Worm (Caenorhabditis elegans) whole organism, late embryonic: ENCODE results near the gene lin-24.

Experiments used
- C38D4.7 ChIP-seq: fragments of 200-800 bp; sonication (Bioruptor generic); optimal IDR thresholded peaks from 2 replicates; lab custom pipeline; 2018; ENCODE audit warnings: mild to moderate bottlenecking, missing genetic modification characterization, moderate library complexity, missing compliant biosample characterization
- F13H6.1 ChIP-seq: sonication (generic microtip); optimal IDR thresholded peaks from 2 replicates; lab custom pipeline; 2016; ENCODE audit warnings: missing genetic modification characterization, missing compliant biosample characterization
- T23F11.4 ChIP-seq: fragments of 200-800 bp; sonication (Bioruptor generic); optimal IDR thresholded peaks from 2 replicates; lab custom pipeline; 2018; ENCODE audit warnings: mild to moderate bottlenecking, missing genetic modification characterization, missing compliant biosample characterization
- ahr-1 ChIP-seq: sonication (generic microtip); optimal IDR thresholded peaks from 2 replicates; lab custom pipeline; 2016; ENCODE audit warnings: missing genetic modification characterization, missing compliant biosample characterization
- ama-1 ChIP-seq: fragments of 150-350 bp; optimal IDR thresholded peaks from 2 replicates; lab custom pipeline; 2014
- ceh-14 ChIP-seq: sonication (generic microtip); optimal IDR thresholded peaks from 2 replicates; lab custom pipeline; 2016; ENCODE audit warnings: missing genotype, missing genetic modification characterization, missing compliant biosample characterization
- ceh-18 ChIP-seq: sonication (generic microtip); optimal IDR thresholded peaks from 2 replicates; lab custom pipeline; 2016; ENCODE audit warnings: missing genetic modification characterization, missing compliant biosample characterization
- ceh-30 ChIP-seq: fragments of 150-350 bp; optimal IDR thresholded peaks from 2 replicates; lab custom pipeline; 2014; ENCODE audit warnings: missing biosample characterization, missing genetic modification characterization
- che-1 ChIP-seq: sonication (generic microtip); optimal IDR thresholded peaks from 2 replicates; lab custom pipeline; 2016; ENCODE audit warnings: mild to moderate bottlenecking, missing genetic modification characterization, missing compliant biosample characterization
- dmd-4 ChIP-seq: sonication (generic microtip); optimal IDR thresholded peaks from 2 replicates; lab custom pipeline; 2016; ENCODE audit warnings: borderline replicate concordance, missing genetic modification characterization, missing compliant biosample characterization
- elt-2 ChIP-seq: sonication (generic microtip); optimal IDR thresholded peaks from 2 replicates; lab custom pipeline; 2016; ENCODE audit warnings: missing genetic modification reagents, missing genetic modification characterization, missing compliant biosample characterization
- eyg-1 ChIP-seq: sonication (generic microtip); optimal IDR thresholded peaks from 2 replicates; lab custom pipeline; 2016; ENCODE audit warnings: missing genotype, missing genetic modification characterization, missing compliant biosample characterization
- fax-1 ChIP-seq: sonication (generic microtip); optimal IDR thresholded peaks from 2 replicates; lab custom pipeline; 2016; ENCODE audit warnings: missing genotype, missing genetic modification characterization, missing compliant biosample characterization
- fkh-6 ChIP-seq: sonication (generic microtip); optimal IDR thresholded peaks from 2 replicates; lab custom pipeline; 2016; ENCODE audit warnings: missing genetic modification characterization, missing compliant biosample characterization
- gmeb-2 ChIP-seq: sonication (generic microtip); optimal IDR thresholded peaks from 2 replicates; lab custom pipeline; 2016; ENCODE audit warnings: missing genetic modification characterization, inconsistent platforms, missing compliant biosample characterization
- hlh-13 ChIP-seq: fragments of 200-800 bp; sonication (Bioruptor generic); optimal IDR thresholded peaks from 2 replicates; lab custom pipeline; 2018; ENCODE audit warnings: mild to moderate bottlenecking, missing genetic modification characterization, missing compliant biosample characterization
- hlh-30 ChIP-seq: sonication (generic microtip); optimal IDR thresholded peaks from 2 replicates; lab custom pipeline; 2017; ENCODE audit warnings: antibody characterized with exemption, missing genetic modification characterization, missing compliant biosample characterization; ENCODE audit not compliant: insufficient read depth
- hlh-8 ChIP-seq: sonication (generic microtip); optimal IDR thresholded peaks from 2 replicates; lab custom pipeline; 2016; ENCODE audit warnings: missing genotype, missing genetic modification characterization, missing compliant biosample characterization
- mec-3 ChIP-seq: sonication (generic microtip); optimal IDR thresholded peaks from 2 replicates; lab custom pipeline; 2016; ENCODE audit warnings: borderline replicate concordance, missing genetic modification characterization, missing compliant biosample characterization
- nfya-1 ChIP-seq: sonication (generic microtip); optimal IDR thresholded peaks from 2 replicates; lab custom pipeline; 2017; ENCODE audit warnings: missing genetic modification characterization, mild to moderate bottlenecking, missing compliant biosample characterization, antibody characterized with exemption, moderate library complexity
- nhr-232 ChIP-seq: sonication (generic microtip); optimal IDR thresholded peaks from 2 replicates; lab custom pipeline; 2016; ENCODE audit warnings: missing genetic modification characterization, missing compliant biosample characterization
- rnt-1 ChIP-seq: sonication (generic microtip); optimal IDR thresholded peaks from 2 replicates; lab custom pipeline; 2016; ENCODE audit warnings: missing genetic modification characterization, missing compliant biosample characterization
- sox-4 ChIP-seq: sonication (generic microtip); optimal IDR thresholded peaks from 2 replicates; lab custom pipeline; 2017; ENCODE audit warnings: mild to moderate bottlenecking, missing genetic modification characterization, inconsistent platforms, missing compliant biosample characterization
- syd-9 ChIP-seq: sonication (generic microtip); optimal IDR thresholded peaks from 2 replicates; lab custom pipeline; 2016; ENCODE audit warnings: mild to moderate bottlenecking, missing genetic modification characterization, moderate library complexity, missing compliant biosample characterization
- tbx-7 ChIP-seq: sonication (generic microtip); optimal IDR thresholded peaks from 2 replicates; lab custom pipeline; 2016; ENCODE audit warnings: missing genotype, missing genetic modification characterization, missing compliant biosample characterization
- ttx-3 ChIP-seq: sonication (generic microtip); optimal IDR thresholded peaks from 2 replicates; lab custom pipeline; 2016; ENCODE audit warnings: missing genetic modification reagents, missing genetic modification characterization, missing compliant biosample characterization
- unc-3 ChIP-seq, 2 experiments: fragments of 200-800 bp in 1 of 2; sonication (Bioruptor generic) in 1 of 2; sonication (generic microtip) in 1 of 2; conservative IDR thresholded peaks in 1 of 2; optimal IDR thresholded peaks in 1 of 2; 2 replicates each; pipeline versions ENCODE4 v1.3.6 to Lab custom; 2016 to 2022; ENCODE audit warnings: missing compliant biosample characterization in 2 of 2, missing genetic modification characterization in 2 of 2, missing genetic modification reagents in 1 of 2
- unc-42 ChIP-seq: sonication (generic microtip); optimal IDR thresholded peaks from 2 replicates; lab custom pipeline; 2016; ENCODE audit warnings: missing genotype, missing genetic modification characterization, missing compliant biosample characterization
- unc-55 ChIP-seq: sonication (generic microtip); optimal IDR thresholded peaks from 2 replicates; lab custom pipeline; 2017; ENCODE audit warnings: missing biosample characterization, missing genetic modification reagents, missing genetic modification characterization

Gene lin-24

ce11 chrIV:12110339-12110738 is 19.0 kb upstream of the lin-24 start, which contains the start of gene col-129:
Gene col-129 (minus strand): TSS chrIV:12110439.
- TF ChIP-seq ttx-3 (tag; lab: Kevin White, UChicago) = no peak
- no peak for TF ChIP-seq fkh-6 (tag; lab: Kevin White, UChicago)
- no peak for TF ChIP-seq mec-3
- TF ChIP-seq C38D4.7 = no peak
- no peak for TF ChIP-seq gmeb-2 (tag; lab: Kevin White, UChicago)
- no peak for TF ChIP-seq hlh-13 (GFP tag; lab: Kevin White, UChicago)
- TF ChIP-seq syd-9 (tag; lab: Kevin White, UChicago) = no peak
- TF ChIP-seq ceh-14 = no peak
- TF ChIP-seq fax-1 (tag; lab: Kevin White, UChicago) = no peak
- TF ChIP-seq F13H6.1 (tag; lab: Kevin White, UChicago) = no peak
- no peak for TF ChIP-seq unc-42 (tag; lab: Kevin White, UChicago)
- TF ChIP-seq ceh-30 (tag; lab: Kevin White, UChicago) = no peak
- no peak for TF ChIP-seq hlh-8
- TF ChIP-seq tbx-7 = no peak
- no peak for TF ChIP-seq T23F11.4 (GFP tag; lab: Kevin White, UChicago)
- TF ChIP-seq elt-2 = no peak
- no peak for TF ChIP-seq unc-3 (GFP tag; conservative IDR thresholded peaks at IDR 0.05; lab: Robert Waterston, UW)
- TF ChIP-seq unc-3 (tag; optimal IDR thresholded peaks at IDR 0.05; lab: Kevin White, UChicago) = no peak
- TF ChIP-seq hlh-30 (tag; lab: Kevin White, UChicago) = no peak
- no peak for TF ChIP-seq dmd-4 (tag; lab: Kevin White, UChicago)
- no peak for TF ChIP-seq nhr-232 (tag; lab: Kevin White, UChicago)
- TF ChIP-seq, all 69 proteins: peak for 0

DNA sequence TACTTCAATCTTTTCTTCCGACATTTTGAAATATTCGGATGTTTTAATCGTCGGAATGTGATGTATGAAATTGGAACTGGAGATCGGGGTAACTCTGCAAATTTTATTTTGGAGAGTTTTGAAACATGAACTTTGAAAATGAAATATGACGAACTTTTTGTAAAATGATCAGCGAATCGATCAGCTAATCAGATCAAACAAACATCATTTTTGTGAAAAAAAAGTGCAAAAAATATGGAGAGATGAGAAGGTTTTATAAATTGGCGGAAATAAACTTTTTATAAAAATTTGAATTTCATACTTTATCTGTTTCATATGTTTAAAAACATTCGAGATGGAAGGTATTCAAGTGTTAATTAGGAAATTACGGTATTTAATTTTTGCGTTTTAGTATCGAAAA is 17.8 kb upstream of the lin-24 start, which contains the start of gene dlc-2:
Gene dlc-2, minus strand, starts transcription at position 101 of the 400 bp plus-strand sequence.
- TF ChIP-seq rnt-1 (tag; lab: Kevin White, UChicago) (no peak), ceh-30 (tag; lab: Kevin White, UChicago) (no peak), ahr-1 (tag; lab: Kevin White, UChicago) (no peak), sox-4 (no peak)

DNA sequence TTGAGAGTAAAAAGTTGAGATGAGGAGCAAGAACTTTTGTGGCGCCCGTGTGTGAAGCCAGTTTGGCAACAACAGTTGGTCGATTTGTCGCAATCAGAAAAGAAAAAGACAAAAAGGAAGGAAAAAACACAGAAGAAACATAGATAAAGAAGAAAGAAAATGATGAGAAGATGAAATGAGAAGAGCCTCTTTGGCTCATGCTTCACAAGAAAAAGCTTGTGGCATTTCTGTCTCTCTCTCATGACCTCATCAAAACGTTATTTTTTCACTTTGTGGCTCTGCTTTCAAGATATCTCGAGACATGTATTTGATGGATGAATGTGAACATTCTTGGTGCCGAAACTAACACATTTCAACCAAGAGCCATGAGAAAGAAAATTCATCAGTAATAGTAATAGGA is 16.2 kb upstream of the lin-24 start:
- TF ChIP-seq che-1 (tag; lab: Kevin White, UChicago) (no peak), mec-3 (no peak), ceh-18 (tag; lab: Kevin White, UChicago) (peak; percentile 62), ama-1 (lab: Kevin White, UChicago) (no peak)
- TF ChIP-seq, all 69 proteins: peak for 1

- TF ChIP-seq unc-55 (GFP tag; lab: Kevin White, UChicago) = no peak
- TF ChIP-seq unc-42 (tag; lab: Kevin White, UChicago) = peak; percentile 91
Observed at ce11 chrIV:12114498-12114897, 14.8 kb upstream of the lin-24 start.

DNA sequence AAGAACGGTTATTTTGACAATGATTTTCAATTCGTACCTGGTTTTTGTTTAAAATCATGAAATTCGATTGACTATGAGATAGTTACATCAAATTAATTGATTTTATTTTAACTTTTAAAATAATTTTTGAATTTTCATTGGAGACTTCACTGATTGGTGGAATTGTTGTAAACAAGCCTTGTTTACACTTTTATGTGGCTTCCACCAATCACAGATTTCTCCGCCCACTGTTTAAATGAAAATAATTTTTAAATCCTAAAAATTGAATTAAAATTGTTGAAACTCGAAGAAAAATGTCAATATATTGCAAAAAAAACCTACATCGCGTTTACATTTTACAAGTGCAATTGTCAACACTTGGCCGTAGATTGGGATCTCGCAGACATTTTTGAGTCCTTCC is 8.8 kb upstream of the lin-24 start:
- TF ChIP-seq nfya-1 (tag; lab: Kevin White, UChicago) (peak; percentile 88), ahr-1 (tag; lab: Kevin White, UChicago) (no peak)
- TF ChIP-seq, all 69 proteins: peak for 1

ce11 chrIV:12121076-12121475 is 8.2 kb upstream of the lin-24 start, which contains the start of the genes ddb-1 and M18.6:
Gene ddb-1 (minus strand): TSS chrIV:12121165.
Gene M18.6 (plus strand): TSS chrIV:12121310.
- no peak for TF ChIP-seq eyg-1 (tag; lab: Kevin White, UChicago)
- TF ChIP-seq nfya-1 (tag; lab: Kevin White, UChicago) = peak; percentile 26
